Worm (Caenorhabditis elegans): ENCODE data around the gene ZK945.8.

DNA sequence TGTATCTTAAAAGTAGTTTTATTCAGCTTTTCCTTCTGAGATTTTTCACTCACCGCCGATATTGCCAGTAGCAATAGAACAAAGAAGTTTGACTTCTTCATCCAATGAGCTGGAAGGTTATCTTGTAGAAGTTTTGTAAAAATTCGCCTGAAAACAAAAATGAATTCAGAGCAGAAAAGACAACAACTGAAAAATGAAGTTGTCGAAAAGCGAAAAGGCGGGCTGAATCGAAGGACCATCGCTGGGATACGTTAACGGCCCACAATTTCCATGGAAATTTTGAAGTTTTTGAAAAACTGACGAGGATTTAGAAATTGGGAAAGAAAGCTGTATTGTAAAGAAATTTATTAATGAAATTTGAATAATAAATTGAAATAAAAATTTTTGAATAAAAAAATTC lies 13.3 kb downstream of the ZK945.8 start, which contains the start of gene lov-1:
- no peak for TF ChIP-seq dve-1 (tag; optimal IDR thresholded peaks at IDR 0.05)
- no peak for TF ChIP-seq pqm-1 (tag; optimal IDR thresholded peaks at IDR 0.05)
- TF ChIP-seq pha-4 (tag; optimal IDR thresholded peaks at IDR 0.05) = no peak

All from whole organism, late embryonic.